Worm (Caenorhabditis elegans): ENCODE data around the gene W02F12.4.

DNA sequence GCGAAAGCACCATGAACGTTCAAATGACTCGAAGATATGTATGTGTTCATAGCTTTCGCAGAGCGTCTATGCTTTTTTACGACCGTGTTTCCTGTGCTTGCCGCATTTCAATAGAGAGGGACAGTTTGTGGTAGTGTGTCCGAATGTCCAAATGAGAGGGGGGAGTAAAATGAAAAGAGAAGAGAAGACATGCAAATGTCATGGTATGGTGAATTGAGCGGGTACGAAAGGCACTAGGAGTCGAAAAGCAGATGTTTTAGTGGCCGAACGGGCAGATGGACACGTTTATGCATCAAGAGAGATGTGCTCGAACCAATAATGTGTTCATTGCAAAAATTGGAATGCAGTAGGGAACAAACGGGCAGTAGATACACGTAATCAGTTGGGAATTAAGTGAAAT lies 21.2 kb downstream of the W02F12.4 start:
- TF ChIP-seq hlh-4 (tag; optimal IDR thresholded peaks at IDR 0.05) (no peak), ztf-4 (tag; optimal IDR thresholded peaks at IDR 0.05) (no peak), nhr-237 (tag; optimal IDR thresholded peaks at IDR 0.05) (no peak), snu-23 (GFP tag; optimal IDR thresholded peaks at IDR 0.05) (no peak), lin-15B (tag; optimal IDR thresholded peaks at IDR 0.05) (no peak), snpc-4 (tag; optimal IDR thresholded peaks at IDR 0.05) (no peak), nhr-11 (tag; optimal IDR thresholded peaks at IDR 0.05) (no peak), xbp-1 (tag; optimal IDR thresholded peaks at IDR 0.05) (no peak), nhr-76 (tag; optimal IDR thresholded peaks at IDR 0.05) (no peak), nhr-28 (tag; optimal IDR thresholded peaks at IDR 0.05) (no peak)

Data from whole organism, L1 larva.